Worm (Caenorhabditis elegans) whole organism, young adult: ENCODE results near the gene hum-4.
"Not testable (repeated sequence)": the region's sequence is repeated elsewhere in the genome, so short reads cannot be mapped to it uniquely, and the experiment has no call there.

ENCODE experiments used
- F33H1.4 ChIP-seq: fragments of 200-800 bp; sonication (Bioruptor generic); IDR thresholded peaks from 2 replicates; pipeline ENCODE4 v1.3.6; 2022; ENCODE audit warnings: missing genetic modification reagents, missing genetic modification characterization, missing compliant biosample characterization
- F37B4.10 ChIP-seq: fragments of 200-800 bp; sonication (Bioruptor generic); IDR thresholded peaks from 2 replicates; pipeline ENCODE4 v1.3.6; 2022; ENCODE audit warnings: missing genetic modification characterization, missing compliant biosample characterization
- Y53F4B.3 ChIP-seq: fragments of 200-800 bp; sonication (Bioruptor generic); IDR thresholded peaks from 2 replicates; pipeline ENCODE4 v1.3.6; 2022; ENCODE audit warnings: missing genetic modification reagents, missing genetic modification characterization, missing compliant biosample characterization
- Y53G8AR.9 ChIP-seq: fragments of 200-800 bp; sonication (Bioruptor generic); conservative IDR thresholded peaks from 2 replicates; pipeline ENCODE4 v1.3.6; 2022; ENCODE audit warnings: missing genetic modification reagents, missing genetic modification characterization, missing compliant biosample characterization
- Y79H2A.3 ChIP-seq: fragments of 200-800 bp; sonication (Bioruptor generic); conservative IDR thresholded peaks from 2 replicates; pipeline ENCODE4 v1.3.6; 2022; ENCODE audit warnings: missing genetic modification reagents, missing genetic modification characterization, missing compliant biosample characterization
- ZK185.1 ChIP-seq: sonication (generic microtip); optimal IDR thresholded peaks from 2 replicates; lab custom pipeline; 2016; ENCODE audit warnings: mild to moderate bottlenecking, missing genetic modification characterization, missing compliant biosample characterization; ENCODE audit not compliant: poor library complexity, severe bottlenecking
- aptf-2 ChIP-seq: fragments of 200-800 bp; sonication (Bioruptor generic); conservative IDR thresholded peaks from 2 replicates; pipeline ENCODE4 v1.3.6; 2022; ENCODE audit warnings: missing genetic modification reagents, missing genetic modification characterization, missing compliant biosample characterization
- aptf-3 ChIP-seq: fragments of 200-800 bp; sonication (Bioruptor generic); IDR thresholded peaks from 2 replicates; pipeline ENCODE4 v1.3.6; 2022; ENCODE audit warnings: missing genetic modification characterization, missing compliant biosample characterization
- athp-1 ChIP-seq: sonication (generic microtip); optimal IDR thresholded peaks from 2 replicates; lab custom pipeline; 2017; ENCODE audit warnings: mild to moderate bottlenecking, missing genetic modification characterization, missing compliant biosample characterization
- attf-6 ChIP-seq: fragments of 200-800 bp; sonication (Bioruptor generic); IDR thresholded peaks from 2 replicates; pipeline ENCODE4 v1.3.6; 2022; ENCODE audit warnings: missing genetic modification reagents, missing genetic modification characterization, missing compliant biosample characterization
- cebp-2 ChIP-seq: fragments of 200-800 bp; sonication (Bioruptor generic); IDR thresholded peaks from 2 replicates; pipeline ENCODE4 v1.3.6; 2022; ENCODE audit warnings: missing genetic modification characterization, missing compliant biosample characterization
- ceh-27 ChIP-seq: fragments of 200-800 bp; sonication (Bioruptor generic); optimal IDR thresholded peaks from 2 replicates; lab custom pipeline; 2018; ENCODE audit warnings: mild to moderate bottlenecking, missing genetic modification characterization, moderate library complexity, missing compliant biosample characterization
- ceh-91 ChIP-seq: fragments of 200-800 bp; sonication (Bioruptor generic); IDR thresholded peaks from 2 replicates; pipeline ENCODE4 v1.3.6; 2022; ENCODE audit warnings: missing genetic modification reagents, missing genetic modification characterization, missing compliant biosample characterization
- efl-1 ChIP-seq: fragments of 150-350 bp; optimal IDR thresholded peaks from 2 replicates; lab custom pipeline; 2014; ENCODE audit warnings: missing biosample characterization, missing genetic modification reagents, missing genetic modification characterization
- egl-18 ChIP-seq: fragments of 200-800 bp; sonication (Bioruptor generic); IDR thresholded peaks from 2 replicates; pipeline ENCODE4 v1.3.6; 2022; ENCODE audit warnings: missing genetic modification reagents, missing genetic modification characterization, missing compliant biosample characterization
- egl-44 ChIP-seq: fragments of 200-800 bp; sonication (Bioruptor generic); IDR thresholded peaks from 2 replicates; pipeline ENCODE4 v1.3.6; 2022; ENCODE audit warnings: missing genetic modification reagents, missing genetic modification characterization, missing compliant biosample characterization
- ekl-4 ChIP-seq: fragments of 200-800 bp; sonication (Bioruptor generic); IDR thresholded peaks from 2 replicates; pipeline ENCODE4 v1.3.6; 2022; ENCODE audit warnings: missing genetic modification reagents, missing genetic modification characterization, missing compliant biosample characterization
- hmg-1.2 ChIP-seq: fragments of 200-800 bp; sonication (Bioruptor generic); IDR thresholded peaks from 2 replicates; pipeline ENCODE4 v1.3.6; 2022; ENCODE audit warnings: missing genetic modification reagents, missing genetic modification characterization, missing compliant biosample characterization
- lag-1 ChIP-seq: fragments of 200-800 bp; sonication (Bioruptor generic); IDR thresholded peaks from 2 replicates; pipeline ENCODE4 v1.3.6; 2022; ENCODE audit warnings: missing genetic modification reagents, missing genetic modification characterization, missing compliant biosample characterization
- lin-26 ChIP-seq: fragments of 200-800 bp; sonication (Bioruptor generic); IDR thresholded peaks from 2 replicates; pipeline ENCODE4 v1.3.6; 2022; ENCODE audit warnings: missing genetic modification reagents, missing genetic modification characterization, missing compliant biosample characterization
- lsy-27 ChIP-seq: sonication (generic microtip); optimal IDR thresholded peaks from 2 replicates; lab custom pipeline; 2017; ENCODE audit warnings: missing genetic modification characterization, mild to moderate bottlenecking, missing compliant biosample characterization, antibody characterized with exemption, missing genotype, borderline replicate concordance; ENCODE audit not compliant: insufficient read depth
- madf-3 ChIP-seq: fragments of 200-800 bp; sonication (Bioruptor generic); IDR thresholded peaks from 2 replicates; pipeline ENCODE4 v1.3.6; 2022; ENCODE audit warnings: missing genetic modification reagents, missing genetic modification characterization, missing compliant biosample characterization
- madf-6 ChIP-seq: fragments of 200-800 bp; sonication (Bioruptor generic); IDR thresholded peaks from 2 replicates; pipeline ENCODE4 v1.3.6; 2022; ENCODE audit warnings: missing genetic modification reagents, missing genetic modification characterization, missing compliant biosample characterization
- nhr-179 ChIP-seq: sonication (generic microtip); optimal IDR thresholded peaks from 2 replicates; lab custom pipeline; 2016; ENCODE audit warnings: mild to moderate bottlenecking, missing genetic modification characterization, missing compliant biosample characterization
- nhr-27 ChIP-seq: fragments of 200-800 bp; sonication (Bioruptor generic); optimal IDR thresholded peaks from 2 replicates; lab custom pipeline; 2018; ENCODE audit warnings: mild to moderate bottlenecking, missing genetic modification characterization, moderate library complexity, missing compliant biosample characterization
- nhr-80 ChIP-seq: sonication (generic microtip); optimal IDR thresholded peaks from 2 replicates; lab custom pipeline; 2016; ENCODE audit warnings: missing genetic modification characterization, missing compliant biosample characterization
- nhr-90 ChIP-seq: sonication (generic microtip); optimal IDR thresholded peaks from 2 replicates; lab custom pipeline; 2016; ENCODE audit warnings: missing genotype, mild to moderate bottlenecking, missing genetic modification characterization, missing compliant biosample characterization
- pbrm-1 ChIP-seq: fragments of 200-800 bp; sonication (Bioruptor generic); IDR thresholded peaks from 2 replicates; pipeline ENCODE4 v1.3.6; 2022; ENCODE audit warnings: missing genetic modification reagents, missing genetic modification characterization, missing compliant biosample characterization
- pha-4 ChIP-seq: fragments of 150-350 bp; sonication (generic microtip); optimal IDR thresholded peaks from 2 replicates; lab custom pipeline; 2014; ENCODE audit warnings: missing biosample characterization, missing genetic modification reagents, missing genetic modification characterization
- snpc-1.3 ChIP-seq: sonication (generic microtip); optimal IDR thresholded peaks from 2 replicates; lab custom pipeline; 2017; ENCODE audit warnings: missing genetic modification characterization, mild to moderate bottlenecking, missing compliant biosample characterization, antibody characterized with exemption, moderate library complexity, missing genotype, missing genetic modification reagents; ENCODE audit not compliant: insufficient read depth
- snpc-3.4 ChIP-seq: sonication (generic microtip); optimal IDR thresholded peaks from 2 replicates; lab custom pipeline; 2017; ENCODE audit warnings: missing genetic modification characterization, mild to moderate bottlenecking, missing compliant biosample characterization, antibody characterized with exemption, moderate library complexity, missing genotype, missing genetic modification reagents
- tbp1 ChIP-seq: fragments of 200-800 bp; sonication (Bioruptor generic); optimal IDR thresholded peaks from 2 replicates; lab custom pipeline; 2018; ENCODE audit warnings: mild to moderate bottlenecking, missing genetic modification characterization, missing compliant biosample characterization
- zfh-2 ChIP-seq: fragments of 200-800 bp; sonication (Bioruptor generic); conservative IDR thresholded peaks from 2 replicates; pipeline ENCODE4 v1.3.6; 2022; ENCODE audit warnings: missing genetic modification reagents, missing genetic modification characterization, missing compliant biosample characterization

Gene hum-4

DNA sequence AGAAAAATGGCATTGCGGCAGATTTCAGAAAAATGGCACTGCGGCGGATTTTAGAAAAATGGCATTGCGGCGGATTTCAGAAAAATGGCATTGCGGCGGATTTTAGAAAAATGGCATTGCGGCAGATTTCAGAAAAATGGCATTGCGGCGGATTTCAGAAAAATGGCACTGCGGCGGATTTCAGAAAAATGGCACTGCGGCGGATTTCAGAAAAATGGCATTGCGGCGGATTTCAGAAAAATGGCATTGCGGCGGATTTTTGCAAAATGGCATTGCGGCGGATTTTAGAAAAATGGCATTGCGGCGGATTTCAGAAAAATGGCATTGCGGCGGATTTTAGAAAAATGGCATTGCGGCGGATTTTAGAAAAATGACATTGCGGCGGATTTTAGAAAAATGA is 9.9 kb upstream of the hum-4 start:
- TF ChIP-seq lag-1 (GFP tag; lab: Robert Waterston, UW) (0 out of 2 replicates have a peak, but pooled peaks have one; percentile 52), madf-3 (GFP tag; lab: Robert Waterston, UW) (peak; percentile 80; the same call in 1 of the 2 replicates)

DNA sequence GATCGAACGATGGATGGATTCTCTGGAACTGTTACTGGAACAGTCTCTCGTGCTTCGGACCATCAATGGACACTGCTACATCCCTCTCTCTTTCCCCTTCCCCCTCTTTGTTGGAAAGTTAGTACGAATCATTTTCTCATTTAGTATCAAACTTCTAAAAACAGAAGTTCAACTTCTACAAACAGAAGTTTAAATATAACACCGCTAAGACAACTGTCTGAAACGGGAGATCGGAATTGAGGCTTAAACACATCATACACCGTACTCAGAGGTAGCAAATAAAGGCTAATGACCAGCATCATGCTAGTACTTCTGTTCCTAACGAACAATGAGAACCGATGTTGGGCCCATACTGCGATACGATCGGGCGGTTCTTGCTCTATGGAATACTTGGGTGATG is 6.4 kb upstream of the hum-4 start, which contains the start of gene F46C3.7:
TSS of gene F46C3.7 (plus strand) at position 301 of the 400 bp plus-strand sequence.
- TF ChIP-seq nhr-80 (tag; lab: Kevin White, UChicago); lag-1 (GFP tag; lab: Robert Waterston, UW); snpc-3.4: not testable (repeated sequence)

- TF ChIP-seq aptf-3 (GFP tag; lab: Robert Waterston, UW) (peak; percentile 83; the same call in 1 of the 2 replicates), hmg-1.2 (peak; percentile 67), aptf-2 (peak; percentile 93)
These were observed 5.6 kb upstream of the hum-4 start for ce11 chrX:11439006-11439405.

DNA sequence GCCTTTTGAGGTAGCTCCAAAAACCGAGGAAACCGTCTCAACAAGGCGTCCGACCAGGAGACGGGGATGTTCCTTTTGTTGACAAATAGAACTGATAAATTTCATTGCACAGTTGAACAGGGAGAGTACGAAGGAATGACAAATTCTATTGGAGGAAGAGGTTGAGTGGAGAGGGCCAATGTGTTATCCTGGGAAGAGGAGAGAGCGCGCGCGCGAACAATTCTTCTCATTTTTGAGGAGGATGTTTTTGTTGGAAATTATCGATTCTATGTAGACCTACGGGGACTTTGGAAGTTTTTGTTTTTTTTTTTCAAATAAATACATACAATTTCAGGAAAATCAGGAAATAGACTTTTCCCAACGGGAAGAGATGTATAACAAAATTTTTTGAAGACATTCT is 4.3 kb upstream of the hum-4 start:
- TF ChIP-seq efl-1 (GFP tag; lab: Kevin White, UChicago) (peak; percentile 12), aptf-2 (peak; percentile 92), nhr-90 (tag; lab: Kevin White, UChicago) (no peak), madf-6 (GFP tag; lab: Robert Waterston, UW) (peak; percentile 59), lsy-27 (tag; lab: Kevin White, UChicago) (no peak)
- TF ChIP-seq, all 124 proteins: peak for 3

DNA sequence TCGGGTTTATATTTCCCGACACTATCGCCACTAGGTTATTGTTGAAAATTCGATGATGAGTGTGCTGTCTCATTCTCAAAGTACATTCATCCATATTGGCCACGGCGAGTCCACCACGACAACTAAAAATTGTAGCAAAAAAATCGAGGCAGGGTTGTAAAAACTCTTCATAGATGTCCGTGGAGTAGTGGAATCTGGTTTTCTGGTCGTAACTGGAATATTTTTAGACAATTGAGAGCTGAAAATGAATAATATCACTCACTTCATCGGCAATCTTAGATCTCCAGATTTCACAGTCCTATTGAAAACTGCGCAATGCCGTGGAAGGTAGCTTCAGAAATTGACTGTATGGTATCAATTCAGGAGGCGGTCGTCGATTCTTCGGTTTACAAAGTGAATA is 2.1 kb upstream of the hum-4 start:
- no peak for TF ChIP-seq ekl-4 (GFP tag; lab: Robert Waterston, UW)
- TF ChIP-seq athp-1 (tag; lab: Kevin White, UChicago), result no peak
- TF ChIP-seq ZK185.1 (tag; lab: Kevin White, UChicago), result no peak
- TF ChIP-seq aptf-2, result no peak
- TF ChIP-seq ceh-91 (GFP tag; lab: Robert Waterston, UW), result no peak
- TF ChIP-seq F33H1.4 (GFP tag; lab: Robert Waterston, UW), result no peak
- TF ChIP-seq zfh-2 (GFP tag; lab: Robert Waterston, UW), result no peak
- no peak for TF ChIP-seq Y79H2A.3 (GFP tag; lab: Robert Waterston, UW)
- no peak for TF ChIP-seq ceh-27 (GFP tag; lab: Kevin White, UChicago)
- TF ChIP-seq snpc-3.4, result no peak
- TF ChIP-seq lin-26 (GFP tag; lab: Robert Waterston, UW), result no peak
- TF ChIP-seq pha-4 (tag; lab: Kevin White, UChicago), result no peak
- TF ChIP-seq snpc-1.3 (tag; lab: Kevin White, UChicago), result no peak
- TF ChIP-seq aptf-3 (GFP tag; lab: Robert Waterston, UW), result no peak
- no peak for TF ChIP-seq F37B4.10 (GFP tag; lab: Robert Waterston, UW)

DNA sequence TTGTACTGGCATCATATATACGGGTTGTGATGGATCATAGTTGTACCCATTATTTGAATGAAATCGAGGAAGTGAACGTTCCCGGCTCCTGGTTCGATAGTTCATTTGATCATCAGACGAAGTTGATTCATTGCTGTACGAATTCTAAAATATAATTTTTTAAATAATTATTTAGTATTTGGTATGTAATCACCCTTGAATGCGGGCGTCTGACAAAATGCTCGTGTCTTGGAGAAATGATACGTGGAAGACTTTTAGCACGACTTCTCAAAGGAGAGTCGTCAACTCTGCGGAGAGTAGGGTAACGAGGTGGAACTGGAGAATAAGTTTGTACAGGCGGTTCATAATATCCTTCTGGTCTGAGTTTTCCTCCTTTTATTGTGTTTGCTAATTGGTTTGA is 5.8 kb downstream of the hum-4 start:
- no peak for TF ChIP-seq egl-44 (GFP tag; lab: Robert Waterston, UW)
- no peak for TF ChIP-seq Y53F4B.3 (GFP tag; lab: Robert Waterston, UW)
- no peak for TF ChIP-seq ZK185.1 (tag; lab: Kevin White, UChicago)
- no peak for TF ChIP-seq nhr-179 (tag; lab: Kevin White, UChicago)
- TF ChIP-seq tbp1 (GFP tag; lab: Kevin White, UChicago), result no peak
- no peak for TF ChIP-seq nhr-27
- TF ChIP-seq egl-18, result no peak
- TF ChIP-seq pbrm-1 (GFP tag; lab: Robert Waterston, UW), result no peak
- TF ChIP-seq cebp-2 (GFP tag; lab: Robert Waterston, UW), result no peak
- TF ChIP-seq attf-6 (GFP tag; lab: Robert Waterston, UW), result no peak
- no peak for TF ChIP-seq hmg-1.2
- no peak for TF ChIP-seq Y53G8AR.9
